Fruit fly (Drosophila melanogaster) Kc167 (cell line): ENCODE results near the gene dor.

Source experiments
- psq ChIP-seq: fragments of >200 bp; optimal IDR thresholded peaks from 2 replicates; lab custom pipeline; 2017; ENCODE audit warnings: missing external identifiers
- ttk ChIP-seq: sonication (Bioruptor generic); optimal IDR thresholded peaks from 2 replicates; lab custom pipeline; 2017; ENCODE audit warnings: missing external identifiers

- TF ChIP-seq ttk (lab: Kevin White, UChicago) (no peak), psq (lab: Kevin White, UChicago) (no peak)
Observed at dm6 chrX:1681266-1681665, 16.4 kb downstream of the dor start, which contains the start of gene CG14797.
